Fruit fly (Drosophila melanogaster): ENCODE data around the gene Snap24.

Snap24 gene

dm6 chr3R:9774821-9775220 lies 11.9 kb upstream of the Snap24 start, which contains the start of gene topi:
Gene topi, plus strand, starts transcription at chr3R:9775121.
- no peak for TF ChIP-seq usp (GFP tag; optimal IDR thresholded peaks at IDR 0.05)
- TF ChIP-seq psq (optimal IDR thresholded peaks at IDR 0.05), result no peak
- no peak for TF ChIP-seq EcR (GFP tag; optimal IDR thresholded peaks at IDR 0.05)
- TF ChIP-seq CG8478 (optimal IDR thresholded peaks at IDR 0.05), result no peak
- no peak for TF ChIP-seq Dll (optimal IDR thresholded peaks at IDR 0.05)
- TF ChIP-seq pan (optimal IDR thresholded peaks at IDR 0.05), result no peak

dm6 chr3R:9774147-9774546 lies 11.2 kb upstream of the Snap24 start, which contains the start of gene Whamy:
Gene Whamy, minus strand, starts transcription at chr3R:9774419.
- TF ChIP-seq Dll (optimal IDR thresholded peaks at IDR 0.05) (no peak), CG8478 (optimal IDR thresholded peaks at IDR 0.05) (no peak), pan (optimal IDR thresholded peaks at IDR 0.05) (no peak), EcR (GFP tag; optimal IDR thresholded peaks at IDR 0.05) (no peak), usp (GFP tag; optimal IDR thresholded peaks at IDR 0.05) (no peak), psq (optimal IDR thresholded peaks at IDR 0.05) (no peak)

dm6 chr3R:9771519-9771972 lies 8.6 kb upstream of the Snap24 start, which contains the start of gene CG9471:
Gene CG9471, minus strand, starts transcription at chr3R:9771542.
- TF ChIP-seq Dll (optimal IDR thresholded peaks at IDR 0.05) (no peak), EcR (GFP tag; optimal IDR thresholded peaks at IDR 0.05) (no peak), usp (GFP tag; optimal IDR thresholded peaks at IDR 0.05) (no peak), CG8478 (optimal IDR thresholded peaks at IDR 0.05) (no peak), pan (optimal IDR thresholded peaks at IDR 0.05) (no peak), psq (optimal IDR thresholded peaks at IDR 0.05) (no peak)

- no peak for TF ChIP-seq Dll (optimal IDR thresholded peaks at IDR 0.05)
- no peak for TF ChIP-seq CG8478 (optimal IDR thresholded peaks at IDR 0.05)
- no peak for TF ChIP-seq pan (optimal IDR thresholded peaks at IDR 0.05)
- TF ChIP-seq psq (optimal IDR thresholded peaks at IDR 0.05), result no peak
- no peak for TF ChIP-seq EcR (GFP tag; optimal IDR thresholded peaks at IDR 0.05)
- no peak for TF ChIP-seq usp (GFP tag; optimal IDR thresholded peaks at IDR 0.05)
These were observed 7.2 kb upstream of the Snap24 start for dm6 chr3R:9770127-9770526.

- TF ChIP-seq usp (GFP tag; optimal IDR thresholded peaks at IDR 0.05) (no peak), CG8478 (optimal IDR thresholded peaks at IDR 0.05) (no peak), Dll (optimal IDR thresholded peaks at IDR 0.05) (no peak), pan (optimal IDR thresholded peaks at IDR 0.05) (no peak), psq (optimal IDR thresholded peaks at IDR 0.05) (no peak), EcR (GFP tag; optimal IDR thresholded peaks at IDR 0.05) (no peak)
These were observed 5.9 kb upstream of the Snap24 start, which contains the start of gene MED6 for dm6 chr3R:9768884-9769283. Gene MED6, minus strand, starts transcription at chr3R:9768984.

- TF ChIP-seq pan (optimal IDR thresholded peaks at IDR 0.05) (no peak), usp (GFP tag; optimal IDR thresholded peaks at IDR 0.05) (no peak), psq (optimal IDR thresholded peaks at IDR 0.05) (no peak), CG8478 (optimal IDR thresholded peaks at IDR 0.05) (no peak), EcR (GFP tag; optimal IDR thresholded peaks at IDR 0.05) (no peak), Dll (optimal IDR thresholded peaks at IDR 0.05) (no peak)
These were observed 5.0 kb upstream of the Snap24 start, which contains the start of gene Naa80 for dm6 chr3R:9767620-9768592. Gene Naa80, plus strand, starts transcription at chr3R:9767834.

- no peak for TF ChIP-seq psq (optimal IDR thresholded peaks at IDR 0.05)
- TF ChIP-seq pan (optimal IDR thresholded peaks at IDR 0.05), result no peak
- no peak for TF ChIP-seq Dll (optimal IDR thresholded peaks at IDR 0.05)
- TF ChIP-seq EcR (GFP tag; optimal IDR thresholded peaks at IDR 0.05), result no peak
- TF ChIP-seq usp (GFP tag; optimal IDR thresholded peaks at IDR 0.05), result no peak
- no peak for TF ChIP-seq CG8478 (optimal IDR thresholded peaks at IDR 0.05)
These were observed 3.4 kb downstream of the Snap24 start, which contains the start of gene Mpi for dm6 chr3R:9759360-9760191. Gene Mpi, plus strand, starts transcription at chr3R:9759622.

- no peak for TF ChIP-seq Dll (optimal IDR thresholded peaks at IDR 0.05)
- no peak for TF ChIP-seq psq (optimal IDR thresholded peaks at IDR 0.05)
- no peak for TF ChIP-seq CG8478 (optimal IDR thresholded peaks at IDR 0.05)
These were observed 6.8 kb downstream of the Snap24 start, which contains the start of the genes Alg12 and Rpt3R for dm6 chr3R:9756187-9756586. Gene Alg12, plus strand, starts transcription at chr3R:9756491. Gene Rpt3R, minus strand, starts transcription at chr3R:9756510.

dm6 chr3R:9754487-9754886 lies 8.5 kb downstream of the Snap24 start, which contains the start of gene Tti1:
Gene Tti1, minus strand, starts transcription at chr3R:9754686.
- TF ChIP-seq CG8478 (optimal IDR thresholded peaks at IDR 0.05), result no peak
- TF ChIP-seq usp (GFP tag; optimal IDR thresholded peaks at IDR 0.05), result no peak

dm6 chr3R:9747900-9748663 lies 14.9 kb downstream of the Snap24 start:
- no peak for TF ChIP-seq Dll (optimal IDR thresholded peaks at IDR 0.05)
- no peak for TF ChIP-seq pan (optimal IDR thresholded peaks at IDR 0.05)

- TF ChIP-seq usp (GFP tag; optimal IDR thresholded peaks at IDR 0.05), result no peak
- no peak for TF ChIP-seq CG8478 (optimal IDR thresholded peaks at IDR 0.05)
- TF ChIP-seq Dll (optimal IDR thresholded peaks at IDR 0.05), result no peak
- no peak for TF ChIP-seq pan (optimal IDR thresholded peaks at IDR 0.05)
- TF ChIP-seq EcR (GFP tag; optimal IDR thresholded peaks at IDR 0.05), result no peak
- TF ChIP-seq psq (optimal IDR thresholded peaks at IDR 0.05), result no peak
These were observed 15.3 kb downstream of the Snap24 start, which contains the start of gene PpD3 for dm6 chr3R:9747875-9747899. Gene PpD3, plus strand, starts transcription at chr3R:9747875.

Data from whole organism.